Fruit fly (Drosophila melanogaster) whole organism, embryonic: Measurements from ENCODE around the gene CG14020.

Experiments
- Ada2b ChIP-seq: fragments of 200-800 bp; sonication (Bioruptor generic); IDR thresholded peaks from 2 replicates; pipeline ENCODE4 v1.3.6; 2022; ENCODE audit warnings: missing biosample characterization, missing genetic modification characterization
- Awh ChIP-seq: fragments of 200-800 bp; sonication (Bioruptor generic); IDR thresholded peaks from 2 replicates; pipeline ENCODE4, ENCODE4 v1.3.6; 2022; ENCODE audit warnings: missing biosample characterization, missing genetic modification characterization
- Bgb ChIP-seq: fragments of 200-800 bp; sonication (Bioruptor generic); IDR thresholded peaks from 2 replicates; pipeline ENCODE4 v1.3.6; 2022; ENCODE audit warnings: missing biosample characterization, missing genetic modification characterization; ENCODE audit not compliant: partially characterized antibody
- Bteb2 ChIP-seq: fragments of 200-800 bp; sonication (Bioruptor generic); optimal IDR thresholded peaks from 2 replicates; lab custom pipeline; 2016; ENCODE audit warnings: missing biosample characterization, missing genetic modification characterization
- CG10274 ChIP-seq: fragments of 200-800 bp; sonication (Bioruptor generic); optimal IDR thresholded peaks from 3 replicates; lab custom pipeline; 2017; ENCODE audit warnings: missing biosample characterization, mild to moderate bottlenecking, missing genetic modification characterization
- CG12391 ChIP-seq: fragments of 200-800 bp; sonication (Bioruptor generic); optimal IDR thresholded peaks from 3 replicates; lab custom pipeline; 2018; ENCODE audit warnings: missing biosample characterization, mild to moderate bottlenecking, missing genetic modification characterization, moderate library complexity
- CG14965 ChIP-seq: fragments of 200-800 bp; sonication (Bioruptor generic); optimal IDR thresholded peaks from 2 replicates; lab custom pipeline; 2016; ENCODE audit warnings: missing biosample characterization, missing genetic modification characterization, borderline replicate concordance
- CG1647 ChIP-seq: fragments of 200-800 bp; sonication (Bioruptor generic); optimal IDR thresholded peaks from 3 replicates; lab custom pipeline; 2016; ENCODE audit warnings: missing biosample characterization, missing genetic modification characterization
- CG18262 ChIP-seq: fragments of 200-800 bp; optimal IDR thresholded peaks from 3 replicates; lab custom pipeline; 2019; ENCODE audit warnings: missing biosample characterization, mild to moderate bottlenecking, missing genetic modification characterization, moderate library complexity
- CG2129 ChIP-seq: fragments of 200-800 bp; sonication (Bioruptor generic); IDR thresholded peaks from 2 replicates; pipeline ENCODE4 v1.3.6; 2022; ENCODE audit warnings: missing biosample characterization, missing genetic modification characterization; ENCODE audit not compliant: partially characterized antibody
- CG2712 ChIP-seq: fragments of 200-800 bp; optimal IDR thresholded peaks from 3 replicates; lab custom pipeline; 2019; ENCODE audit warnings: missing biosample characterization, mild to moderate bottlenecking, missing genetic modification characterization, moderate library complexity
- CG31365 ChIP-seq: fragments of 200-800 bp; sonication (Bioruptor generic); optimal IDR thresholded peaks from 2 replicates; lab custom pipeline; 2018; ENCODE audit warnings: missing biosample characterization, mild to moderate bottlenecking, missing genetic modification characterization
- CG31388 ChIP-seq: fragments of 200-800 bp; sonication (Bioruptor generic); optimal IDR thresholded peaks from 2 replicates; lab custom pipeline; 2016; ENCODE audit warnings: missing biosample characterization, missing genetic modification characterization
- CG34224 ChIP-seq: fragments of 200-800 bp; sonication (Bioruptor generic); IDR thresholded peaks from 3 replicates; pipeline ENCODE4 v1.3.6; 2022; ENCODE audit warnings: missing biosample characterization, missing genetic modification characterization; ENCODE audit not compliant: partially characterized antibody
- CG4404 ChIP-seq: fragments of 200-800 bp; sonication (Bioruptor generic); IDR thresholded peaks from 2 replicates; pipeline ENCODE4 v1.3.6; 2022; ENCODE audit warnings: missing biosample characterization, missing genetic modification characterization
- CG6654 ChIP-seq: fragments of 200-800 bp; sonication (Bioruptor generic); optimal IDR thresholded peaks from 2 replicates; lab custom pipeline; 2017; ENCODE audit warnings: missing biosample characterization, mild to moderate bottlenecking, missing genetic modification characterization
- CG8281 ChIP-seq: fragments of 200-800 bp; sonication (Bioruptor generic); optimal IDR thresholded peaks from 2 replicates; lab custom pipeline; 2018; ENCODE audit warnings: missing biosample characterization, mild to moderate bottlenecking, missing genetic modification characterization, moderate library complexity
- CG9215 ChIP-seq: fragments of 200-800 bp; sonication (Bioruptor generic); IDR thresholded peaks from 2 replicates; pipeline ENCODE4 v1.3.6; 2022; ENCODE audit warnings: missing biosample characterization, missing genetic modification characterization
- CG9609 ChIP-seq: fragments of 200-800 bp; sonication (Bioruptor generic); optimal IDR thresholded peaks from 3 replicates; lab custom pipeline; 2016; ENCODE audit warnings: missing biosample characterization, missing genetic modification characterization
- D ChIP-seq, 2 experiments: fragments of 200-800 bp in 1 of 2; fragments of >200 bp in 1 of 2; sonication (Bioruptor generic) in 1 of 2; optimal IDR thresholded peaks; 2 replicates in 1 of 2; 3 replicates in 1 of 2; lab custom pipeline; 2017; ENCODE audit warnings: mild to moderate bottlenecking in 1 of 2, missing biosample characterization in 1 of 2, missing genetic modification characterization in 1 of 2, missing genetic modification reagents in 1 of 2
- Dad ChIP-seq: fragments of 200-800 bp; sonication (Bioruptor generic); optimal IDR thresholded peaks from 3 replicates; lab custom pipeline; 2016; ENCODE audit warnings: missing biosample characterization, missing genetic modification characterization
- Doc2 ChIP-seq: fragments of 200-800 bp; sonication (Bioruptor generic); IDR thresholded peaks from 2 replicates; pipeline ENCODE4 v1.3.6; 2022; ENCODE audit warnings: missing biosample characterization, missing genetic modification characterization
- Ets65A ChIP-seq: fragments of 200-800 bp; sonication (Bioruptor generic); peaks from one replicate; lab custom pipeline; 2016; ENCODE audit warnings: missing biosample characterization, missing genetic modification characterization
- Fer1 ChIP-seq: fragments of 200-800 bp; sonication (Bioruptor generic); optimal IDR thresholded peaks from 2 replicates; lab custom pipeline; 2017; ENCODE audit warnings: missing biosample characterization, mild to moderate bottlenecking, missing genetic modification characterization
- Gsc ChIP-seq: fragments of 200-800 bp; sonication (Bioruptor generic); IDR thresholded peaks from 2 replicates; pipeline ENCODE4 v1.3.6; 2022; ENCODE audit warnings: missing biosample characterization, missing genetic modification characterization
- H15 ChIP-seq: fragments of 200-800 bp; sonication (Bioruptor generic); IDR thresholded peaks from 3 replicates; pipeline ENCODE4 v1.3.6; 2022; ENCODE audit warnings: missing biosample characterization, missing genetic modification characterization
- H2.0 ChIP-seq: fragments of 200-800 bp; sonication (Bioruptor generic); IDR thresholded peaks from 2 replicates; pipeline ENCODE4 v1.3.6; 2022; ENCODE audit warnings: missing biosample characterization, missing genetic modification characterization
- Lhr ChIP-seq: fragments of 200-800 bp; sonication (Bioruptor generic); optimal IDR thresholded peaks from 3 replicates; lab custom pipeline; 2017; ENCODE audit warnings: mild to moderate bottlenecking, missing biosample characterization, missing genetic modification reagents, missing genetic modification characterization
- Mes4 ChIP-seq: fragments of 200-800 bp; sonication (Bioruptor generic); optimal IDR thresholded peaks from 2 replicates; lab custom pipeline; 2016; ENCODE audit warnings: missing biosample characterization, missing genetic modification characterization
- Ravus ChIP-seq: fragments of 200-800 bp; sonication (Bioruptor generic); IDR thresholded peaks from 2 replicates; pipeline ENCODE4 v1.3.6; 2022; ENCODE audit warnings: missing biosample characterization, missing genetic modification characterization
- Rx ChIP-seq: fragments of 200-800 bp; sonication (Bioruptor generic); IDR thresholded peaks from 2 replicates; pipeline ENCODE4 v1.3.6; 2022; ENCODE audit warnings: missing biosample characterization, missing genetic modification characterization
- Side ChIP-seq: fragments of 200-800 bp; sonication (Bioruptor generic); optimal IDR thresholded peaks from 2 replicates; lab custom pipeline; 2016; ENCODE audit warnings: missing biosample characterization, missing genetic modification characterization
- Ssrp ChIP-seq: fragments of 200-800 bp; sonication (Bioruptor generic); optimal IDR thresholded peaks from 2 replicates; lab custom pipeline; 2018; ENCODE audit warnings: missing biosample characterization, mild to moderate bottlenecking, missing genetic modification characterization, moderate library complexity
- amos ChIP-seq: fragments of 200-800 bp; sonication (Bioruptor generic); IDR thresholded peaks from 2 replicates; pipeline ENCODE4 v1.3.6; 2022; ENCODE audit warnings: missing biosample characterization, missing genetic modification characterization; ENCODE audit not compliant: partially characterized antibody
- ash1 ChIP-seq: fragments of 200-800 bp; sonication (Bioruptor generic); optimal IDR thresholded peaks from 2 replicates; lab custom pipeline; 2018; ENCODE audit warnings: missing biosample characterization, mild to moderate bottlenecking, missing genetic modification characterization
- bab2 ChIP-seq: fragments of 200-800 bp; sonication (Bioruptor generic); optimal IDR thresholded peaks from 2 replicates; lab custom pipeline; 2016; ENCODE audit warnings: missing biosample characterization, missing genetic modification characterization
- bigmax ChIP-seq: fragments of 200-800 bp; sonication (Bioruptor generic); optimal IDR thresholded peaks from 2 replicates; lab custom pipeline; 2018; ENCODE audit warnings: missing biosample characterization, mild to moderate bottlenecking, missing genetic modification characterization
- crc ChIP-seq: fragments of 200-800 bp; sonication (Bioruptor generic); optimal IDR thresholded peaks from 2 replicates; lab custom pipeline; 2016; ENCODE audit warnings: missing biosample characterization, missing genetic modification characterization
- dan ChIP-seq: fragments of 200-800 bp; sonication (Bioruptor generic); IDR thresholded peaks from 2 replicates; pipeline ENCODE4 v1.3.6; 2022; ENCODE audit warnings: missing biosample characterization, missing genetic modification characterization
- emc ChIP-seq: fragments of 200-800 bp; sonication (Bioruptor generic); optimal IDR thresholded peaks from 2 replicates; lab custom pipeline; 2016; ENCODE audit warnings: missing biosample characterization, missing genetic modification characterization
- kay ChIP-seq: fragments of 200-800 bp; sonication (Bioruptor generic); optimal IDR thresholded peaks from 2 replicates; lab custom pipeline; 2016; ENCODE audit warnings: missing biosample characterization, missing genetic modification characterization
- lbe ChIP-seq: fragments of 200-800 bp; sonication (Bioruptor generic); optimal IDR thresholded peaks from 2 replicates; lab custom pipeline; 2016; ENCODE audit warnings: missing biosample characterization, mild to moderate bottlenecking, missing genetic modification characterization
- mirr ChIP-seq: fragments of 200-800 bp; sonication (Bioruptor generic); optimal IDR thresholded peaks from 3 replicates; lab custom pipeline; 2018; ENCODE audit warnings: missing biosample characterization, mild to moderate bottlenecking, missing genetic modification characterization
- psq ChIP-seq: fragments of 200-800 bp; sonication (Bioruptor generic); optimal IDR thresholded peaks from 2 replicates; lab custom pipeline; 2017; ENCODE audit warnings: missing biosample characterization, missing genetic modification characterization
- pzg ChIP-seq: fragments of 200-800 bp; sonication (Bioruptor generic); optimal IDR thresholded peaks from 3 replicates; lab custom pipeline; 2018; ENCODE audit warnings: missing biosample characterization, mild to moderate bottlenecking, missing genetic modification characterization, moderate library complexity
- scrt ChIP-seq: fragments of 200-800 bp; sonication (Bioruptor generic); optimal IDR thresholded peaks from 2 replicates; lab custom pipeline; 2018; ENCODE audit warnings: missing biosample characterization, mild to moderate bottlenecking, missing genetic modification characterization, moderate library complexity
- sisA ChIP-seq: fragments of 200-800 bp; sonication (Bioruptor generic); IDR thresholded peaks from 2 replicates; pipeline ENCODE4 v1.3.6; 2022; ENCODE audit warnings: missing biosample characterization, missing genetic modification characterization
- slp2 ChIP-seq: fragments of 200-800 bp; sonication (Bioruptor generic); optimal IDR thresholded peaks from 2 replicates; lab custom pipeline; 2016; ENCODE audit warnings: missing biosample characterization, missing genetic modification characterization
- ttk ChIP-seq: fragments of 200-800 bp; sonication (Bioruptor generic); IDR thresholded peaks from 2 replicates; pipeline ENCODE4 v2.1.2; 2022; ENCODE audit warnings: missing biosample characterization, missing genetic modification characterization
- unc-4 ChIP-seq: fragments of 200-800 bp; sonication (Bioruptor generic); IDR thresholded peaks from 2 replicates; pipeline ENCODE4 v1.3.6; 2022; ENCODE audit warnings: missing biosample characterization, missing genetic modification characterization; ENCODE audit not compliant: partially characterized antibody

CG14020 gene

DNA sequence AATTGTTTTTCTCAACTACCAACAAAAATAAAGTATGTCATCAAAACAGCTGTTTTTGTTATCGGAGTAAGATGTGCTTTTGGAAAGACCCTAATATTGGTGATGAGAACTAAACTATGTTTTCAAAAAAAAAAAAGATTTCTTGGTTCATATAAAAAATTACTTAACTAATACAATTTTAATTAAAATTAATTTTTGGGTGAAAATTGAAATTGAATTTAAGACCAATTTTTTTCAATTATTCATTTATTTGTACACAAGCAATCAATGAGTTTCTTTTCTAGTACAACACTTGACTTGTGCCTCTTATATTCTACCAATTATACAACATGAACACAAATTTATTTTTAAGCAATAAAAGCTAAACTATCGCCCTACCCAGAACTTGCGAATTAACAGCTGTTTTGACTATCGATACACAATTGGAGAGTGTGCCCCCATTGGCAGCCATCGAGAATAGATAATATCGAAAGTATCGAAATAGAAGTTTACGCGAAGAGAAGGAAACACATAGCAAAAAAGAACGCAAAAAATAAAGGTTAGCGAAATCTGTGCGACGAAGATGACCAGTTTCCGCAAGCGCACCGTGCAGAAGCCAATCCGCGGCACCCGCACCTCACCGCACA is 6.4 kb downstream of the CG14020 start, which contains the start of the genes Vps52 and Elp4 (continued):
- TF ChIP-seq ash1 (GFP tag; lab: Kevin White, UChicago), result no peak
- peak; percentile 76 for TF ChIP-seq amos (GFP tag; lab: Robert Waterston, UW)
- peak; percentile 53 for TF ChIP-seq H2.0
- TF ChIP-seq CG9609 (GFP tag; lab: Kevin White, UChicago), result peak; percentile 50
- TF ChIP-seq slp2 (GFP tag; lab: Kevin White, UChicago), result no peak
- peak; percentile 68 for TF ChIP-seq psq (GFP tag; lab: Kevin White, UChicago)
- peak; percentile 85 for TF ChIP-seq Ets65A (GFP tag; lab: Kevin White, UChicago)
- no peak for TF ChIP-seq mirr (GFP tag; lab: Kevin White, UChicago)
- peak; percentile 12 for TF ChIP-seq CG10274 (GFP tag; lab: Kevin White, UChicago)
- TF ChIP-seq sisA (GFP tag; lab: Robert Waterston, UW), result peak; percentile 34; the same call in 1 of the 2 replicates
- TF ChIP-seq D (optimal IDR thresholded peaks at IDR 0.05; lab: Kevin White, UChicago), result no peak
- TF ChIP-seq D (GFP tag; optimal IDR thresholded peaks at IDR 0.05; lab: Kevin White, UChicago), result peak; percentile 53
- peak; percentile 63 for TF ChIP-seq CG2129
- no peak for TF ChIP-seq Gsc
- TF ChIP-seq Ada2b (GFP tag; lab: Robert Waterston, UW), result peak; percentile 56
- TF ChIP-seq Dad, result peak; percentile 10
- TF ChIP-seq CG6654 (GFP tag; lab: Kevin White, UChicago), result peak; percentile 29
- TF ChIP-seq emc (GFP tag; lab: Kevin White, UChicago), result no peak
- TF ChIP-seq CG4404 (GFP tag; lab: Robert Waterston, UW), result peak; percentile 50; the same call in 1 of the 2 replicates
- TF ChIP-seq ttk (GFP tag; lab: Robert Waterston, UW), result peak; percentile 58
- peak; percentile 45 for TF ChIP-seq CG1647 (GFP tag; lab: Kevin White, UChicago)
- peak; percentile 68 for TF ChIP-seq CG34224
- no peak for TF ChIP-seq Awh (GFP tag; lab: Robert Waterston, UW)
- peak; percentile 37 for TF ChIP-seq CG31388 (GFP tag; lab: Kevin White, UChicago)
- no peak for TF ChIP-seq CG31365 (tag; lab: Kevin White, UChicago)
- TF ChIP-seq Mes4 (GFP tag; lab: Kevin White, UChicago), result peak; percentile 17
- no peak for TF ChIP-seq dan (GFP tag; lab: Robert Waterston, UW)
- peak; percentile 73 for TF ChIP-seq kay (GFP tag; lab: Kevin White, UChicago)
- TF ChIP-seq pzg (GFP tag; lab: Kevin White, UChicago), result peak; percentile 50
- peak; percentile 84 for TF ChIP-seq CG2712
- TF ChIP-seq Fer1 (GFP tag; lab: Kevin White, UChicago), result peak; percentile 74
- TF ChIP-seq CG9215 (GFP tag; lab: Robert Waterston, UW), result peak; percentile 72
- no peak for TF ChIP-seq scrt
- peak; percentile 81 for TF ChIP-seq Ssrp (tag; lab: Kevin White, UChicago)
- no peak for TF ChIP-seq Doc2
- no peak for TF ChIP-seq lbe (GFP tag; lab: Kevin White, UChicago)
- peak; percentile 35 for TF ChIP-seq crc (GFP tag; lab: Kevin White, UChicago)
- TF ChIP-seq CG14965 (GFP tag; lab: Kevin White, UChicago), result no peak
- peak; percentile 59; the same call in 1 of the 3 replicates for TF ChIP-seq H15 (GFP tag; lab: Robert Waterston, UW)
- peak; percentile 90 for TF ChIP-seq CG12391 (tag; lab: Kevin White, UChicago)
- no peak for TF ChIP-seq Rx (GFP tag; lab: Robert Waterston, UW)
- peak; percentile 56 for TF ChIP-seq Lhr (GFP tag; lab: Kevin White, UChicago)
- TF ChIP-seq bab2 (GFP tag; lab: Kevin White, UChicago), result peak; percentile 49
- TF ChIP-seq CG8281, result no peak
- TF ChIP-seq bigmax (GFP tag; lab: Kevin White, UChicago), result no peak
- peak; percentile 68 for TF ChIP-seq Bteb2
- peak; percentile 71 for TF ChIP-seq Bgb (GFP tag; lab: Robert Waterston, UW)
- TF ChIP-seq unc-4 (GFP tag; lab: Robert Waterston, UW), result peak; percentile 63
- TF ChIP-seq CG18262 (tag; lab: Kevin White, UChicago), result peak; percentile 81
- peak; percentile 14 for TF ChIP-seq Side
- no peak; the same call in 1 of the 2 replicates for TF ChIP-seq Ravus (GFP tag; lab: Robert Waterston, UW)
